Fruit fly (Drosophila melanogaster): ENCODE measurements around the gene pnt.

Gene pnt

DNA sequence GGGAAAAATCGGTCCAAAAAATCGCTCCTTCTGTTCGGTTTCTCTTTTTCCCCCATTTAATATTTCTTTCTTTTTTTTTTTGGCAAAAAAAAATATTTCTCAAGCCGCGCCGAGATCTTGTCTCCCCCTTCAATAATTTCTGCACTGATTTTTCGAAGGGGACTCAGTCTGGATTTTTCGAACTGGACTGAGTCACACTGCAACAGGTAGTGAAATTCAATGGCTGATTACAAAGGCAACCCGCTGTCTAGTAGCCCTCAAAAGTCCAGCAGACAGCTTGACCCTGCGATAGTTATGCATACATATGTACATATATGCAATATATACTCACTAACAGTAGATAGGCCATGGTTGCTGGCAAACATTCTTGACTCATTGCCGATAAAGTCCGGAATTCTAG is 25.7 kb downstream of the pnt start:
- no peak for TF ChIP-seq CG32264 (GFP tag; optimal IDR thresholded peaks at IDR 0.05)

DNA sequence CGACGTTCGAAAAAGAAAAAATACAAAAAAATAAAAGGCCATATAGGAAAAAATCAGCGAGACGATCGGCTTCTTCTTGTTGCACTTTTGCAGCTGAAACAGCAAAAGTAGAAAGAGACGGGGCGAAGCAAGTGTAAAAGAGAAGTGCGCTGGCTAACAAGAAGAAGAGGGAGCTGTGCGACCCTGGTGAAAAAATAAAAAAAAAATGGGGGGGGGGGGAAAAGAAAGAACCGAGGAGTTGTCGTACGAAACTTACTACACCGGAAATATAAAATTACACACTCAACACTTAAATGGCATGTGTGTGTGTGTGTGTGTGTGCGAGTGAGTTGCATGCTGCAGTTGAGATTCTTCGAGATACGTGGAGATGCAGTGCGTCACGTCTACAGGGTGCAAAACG is 27.0 kb downstream of the pnt start:
- TF ChIP-seq usp (GFP tag; optimal IDR thresholded peaks at IDR 0.05) = no peak
- no peak for TF ChIP-seq Myc (optimal IDR thresholded peaks at IDR 0.05)
- no peak for TF ChIP-seq CrebA (GFP tag; optimal IDR thresholded peaks at IDR 0.05; ENCODE audit: borderline replicate concordance)
- no peak for TF ChIP-seq tai (GFP tag; optimal IDR thresholded peaks at IDR 0.05)
- TF ChIP-seq ey (GFP tag; optimal IDR thresholded peaks at IDR 0.05) = no peak
- TF ChIP-seq psq (GFP tag; optimal IDR thresholded peaks at IDR 0.05) = peak; percentile 8
- TF ChIP-seq Dfd (GFP tag; optimal IDR thresholded peaks at IDR 0.05) = peak; percentile 85
- TF ChIP-seq fru (GFP tag; optimal IDR thresholded peaks at IDR 0.05) = no peak
- TF ChIP-seq Jra (GFP tag; optimal IDR thresholded peaks at IDR 0.05) = no peak

DNA sequence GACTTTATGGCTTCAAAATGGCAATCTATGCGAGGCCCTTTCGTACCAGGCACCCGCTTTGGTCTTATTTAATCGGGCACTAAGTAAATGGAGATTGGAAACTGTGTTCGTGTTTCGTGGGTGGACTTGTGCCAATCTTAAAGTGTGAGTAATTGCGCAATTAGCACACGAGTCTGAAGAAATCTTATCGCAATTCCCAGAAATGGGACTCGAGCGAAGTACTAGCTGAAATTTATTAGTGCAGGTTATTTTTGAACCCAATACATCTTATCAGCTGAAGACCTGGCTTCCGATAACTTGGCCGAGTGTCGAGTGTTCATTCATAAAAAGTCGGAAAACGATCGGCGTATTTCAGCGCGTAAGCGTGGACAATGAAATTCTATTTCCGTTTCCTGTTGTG is 29.1 kb downstream of the pnt start:
- TF ChIP-seq Vsx2 (GFP tag; optimal IDR thresholded peaks at IDR 0.05; ENCODE audit: partially characterized antibody) (no peak), Mio (GFP tag; optimal IDR thresholded peaks at IDR 0.05) (no peak), h (GFP tag; optimal IDR thresholded peaks at IDR 0.05) (peak; percentile 77), Rel (GFP tag; optimal IDR thresholded peaks at IDR 0.05) (no peak), Rel (tag; optimal IDR thresholded peaks at IDR 0.05) (peak; percentile 29), woc (GFP tag; optimal IDR thresholded peaks at IDR 0.05) (no peak), GATAd (GFP tag; optimal IDR thresholded peaks at IDR 0.05) (no peak), Dfd (GFP tag; optimal IDR thresholded peaks at IDR 0.05) (no peak)

DNA sequence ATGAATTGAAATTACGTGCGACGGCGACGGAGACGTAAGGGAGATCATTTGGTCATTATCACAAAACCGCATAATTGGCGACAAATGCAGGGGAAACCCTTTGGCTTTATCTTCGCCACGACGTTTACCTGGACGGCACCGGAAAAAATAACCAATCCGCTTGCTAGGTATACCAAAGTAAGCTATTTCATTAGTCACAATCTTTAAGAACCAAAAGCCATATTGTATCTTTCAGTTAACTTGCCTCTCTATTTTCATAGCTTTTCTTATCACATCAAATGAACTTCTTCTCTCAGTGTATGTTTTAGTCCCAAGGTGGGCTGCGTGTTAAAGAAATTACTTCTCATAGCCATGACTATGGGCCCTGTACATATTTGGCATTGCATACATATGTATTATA is 30.3 kb downstream of the pnt start:
- TF ChIP-seq sv (GFP tag; optimal IDR thresholded peaks at IDR 0.05) = no peak
- no peak for TF ChIP-seq Hr78 (GFP tag; optimal IDR thresholded peaks at IDR 0.05)
- no peak for TF ChIP-seq br (GFP tag; optimal IDR thresholded peaks at IDR 0.05)
- no peak for TF ChIP-seq dmrt93B (GFP tag; optimal IDR thresholded peaks at IDR 0.05)
- TF ChIP-seq ey (GFP tag; optimal IDR thresholded peaks at IDR 0.05) = peak; percentile 10
- no peak for TF ChIP-seq woc (GFP tag; optimal IDR thresholded peaks at IDR 0.05)
- TF ChIP-seq OdsH (GFP tag; optimal IDR thresholded peaks at IDR 0.05) = no peak
- TF ChIP-seq Jra (GFP tag; optimal IDR thresholded peaks at IDR 0.05) = no peak
- TF ChIP-seq foxo (GFP tag; optimal IDR thresholded peaks at IDR 0.05) = peak in 1 of 2 experiments; percentile 5

DNA sequence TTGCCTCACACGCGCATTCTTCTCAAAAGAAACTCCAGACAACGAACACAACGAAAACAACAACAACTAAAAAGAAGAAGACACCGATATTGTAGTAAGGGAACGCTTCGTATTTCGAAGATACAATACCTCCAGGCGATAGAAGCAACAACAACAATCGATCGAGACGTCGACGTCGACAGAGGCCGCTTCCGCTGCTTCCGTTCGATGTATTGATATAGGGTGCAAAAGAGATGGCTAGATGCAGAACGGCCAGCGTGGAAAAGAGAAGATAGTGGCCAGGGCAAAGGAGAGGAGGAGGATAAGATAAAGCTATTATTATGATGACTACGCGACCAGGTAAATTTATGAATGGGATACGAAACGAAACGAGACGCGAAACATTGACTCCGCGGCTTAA is 30.7 kb downstream of the pnt start:
- TF ChIP-seq tai (GFP tag; optimal IDR thresholded peaks at IDR 0.05) (no peak), psq (GFP tag; optimal IDR thresholded peaks at IDR 0.05) (peak; percentile 21)

DNA sequence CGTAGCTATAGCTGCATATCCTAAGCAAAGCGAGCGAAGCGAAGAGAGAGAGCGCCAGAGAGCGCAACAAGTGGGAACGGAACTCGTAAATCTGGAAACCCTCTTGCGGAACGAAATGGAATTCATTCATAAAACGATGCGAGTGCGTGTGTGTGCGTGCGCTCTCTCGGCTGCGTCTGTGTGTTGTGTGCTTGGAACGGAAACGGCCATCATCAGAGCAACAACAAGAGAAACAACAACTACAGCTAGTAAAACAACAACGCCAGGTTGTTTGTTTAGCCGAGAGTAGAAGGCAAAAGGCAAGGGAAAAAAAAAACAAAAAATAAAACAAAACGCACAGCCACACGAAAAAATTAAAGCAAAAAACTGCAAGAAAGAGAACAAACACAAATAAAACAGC is 31.6 kb downstream of the pnt start:
- TF ChIP-seq ey (GFP tag; optimal IDR thresholded peaks at IDR 0.05) = no peak
- no peak for TF ChIP-seq br (GFP tag; optimal IDR thresholded peaks at IDR 0.05)
- TF ChIP-seq h (GFP tag; optimal IDR thresholded peaks at IDR 0.05) = no peak
- TF ChIP-seq Mio (GFP tag; optimal IDR thresholded peaks at IDR 0.05) = no peak
- no peak for TF ChIP-seq Hnf4 (GFP tag; optimal IDR thresholded peaks at IDR 0.05)
- TF ChIP-seq dsf (GFP tag; optimal IDR thresholded peaks at IDR 0.05; ENCODE audit: borderline replicate concordance) = no peak
- no peak for TF ChIP-seq GATAd (GFP tag; optimal IDR thresholded peaks at IDR 0.05)
- TF ChIP-seq psq (GFP tag; optimal IDR thresholded peaks at IDR 0.05) = peak; percentile 24
- TF ChIP-seq foxo (GFP tag; optimal IDR thresholded peaks at IDR 0.05) = no peak
- TF ChIP-seq Hr83 (GFP tag; optimal IDR thresholded peaks at IDR 0.05; ENCODE audit: poor library complexity, severe bottlenecking) = no peak
- TF ChIP-seq dl (GFP tag; optimal IDR thresholded peaks at IDR 0.05; ENCODE audit: insufficient read depth in 1 of 2, partially characterized antibody in 2 of 2) = peak; percentile 60 to 67
- no peak for TF ChIP-seq CrebA (GFP tag; optimal IDR thresholded peaks at IDR 0.05; ENCODE audit: borderline replicate concordance)
- no peak for TF ChIP-seq CG9705 (GFP tag; optimal IDR thresholded peaks at IDR 0.05)
- TF ChIP-seq OdsH (GFP tag; optimal IDR thresholded peaks at IDR 0.05) = no peak
- TF ChIP-seq Jra (GFP tag; optimal IDR thresholded peaks at IDR 0.05) = no peak
- TF ChIP-seq Abd-B (GFP tag; optimal IDR thresholded peaks at IDR 0.05) = no peak
- TF ChIP-seq Sp1 (GFP tag; optimal IDR thresholded peaks at IDR 0.05) = peak; percentile 45
- peak; percentile 76 for TF ChIP-seq Dif (GFP tag; optimal IDR thresholded peaks at IDR 0.05; ENCODE audit: partially characterized antibody)
- TF ChIP-seq jim (GFP tag; optimal IDR thresholded peaks at IDR 0.05) = peak; percentile 27
- no peak for TF ChIP-seq dmrt93B (GFP tag; optimal IDR thresholded peaks at IDR 0.05)
- TF ChIP-seq Hr78 (GFP tag; optimal IDR thresholded peaks at IDR 0.05) = no peak
- no peak for TF ChIP-seq N (GFP tag; optimal IDR thresholded peaks at IDR 0.05)
- no peak for TF ChIP-seq pan (optimal IDR thresholded peaks at IDR 0.05)
- TF ChIP-seq Rel (GFP tag; optimal IDR thresholded peaks at IDR 0.05) = no peak
- no peak for TF ChIP-seq Rel (tag; optimal IDR thresholded peaks at IDR 0.05)
- no peak for TF ChIP-seq sv (GFP tag; optimal IDR thresholded peaks at IDR 0.05)
- no peak for TF ChIP-seq brk (GFP tag; optimal IDR thresholded peaks at IDR 0.05)
- TF ChIP-seq lola (GFP tag; optimal IDR thresholded peaks at IDR 0.05) = no peak
- peak; percentile 14 for TF ChIP-seq HLH106 (tag; optimal IDR thresholded peaks at IDR 0.05)
- no peak for TF ChIP-seq Dfd (GFP tag; optimal IDR thresholded peaks at IDR 0.05)
- no peak for TF ChIP-seq usp (GFP tag; optimal IDR thresholded peaks at IDR 0.05)
- TF ChIP-seq rgr (GFP tag; optimal IDR thresholded peaks at IDR 0.05) = no peak
- TF ChIP-seq tai (GFP tag; optimal IDR thresholded peaks at IDR 0.05) = no peak
- TF ChIP-seq Myc (optimal IDR thresholded peaks at IDR 0.05) = no peak
- no peak for TF ChIP-seq fru (GFP tag; optimal IDR thresholded peaks at IDR 0.05)
- TF ChIP-seq Vsx2 (GFP tag; optimal IDR thresholded peaks at IDR 0.05; ENCODE audit: partially characterized antibody) = peak; percentile 1
- no peak for TF ChIP-seq woc (GFP tag; optimal IDR thresholded peaks at IDR 0.05)
